Worm (Caenorhabditis elegans): Measurements from ENCODE around the gene cest-17.

ce11 chrV:8213868-8214267 lies 10.7 kb downstream of the cest-17 start, which contains the start of gene K07C11.7:
- no peak for TF ChIP-seq aha-1 (tag; optimal IDR thresholded peaks at IDR 0.05)
- no peak for TF ChIP-seq mab-9 (GFP tag; IDR thresholded peaks at IDR 0.05)

Data from whole organism, L1 larva.